Worm (Caenorhabditis elegans) whole organism, young adult: ENCODE measurements around the gene droe-4.
A peak's percentile ranks its signal among the peaks of the same experiment; 100 is the strongest.

ENCODE experiments used
- B0019.2 ChIP-seq: fragments of 200-800 bp; sonication (Bioruptor generic); conservative IDR thresholded peaks from 2 replicates; pipeline ENCODE4 v1.3.6; 2022; ENCODE audit warnings: missing genetic modification reagents, missing genetic modification characterization, missing compliant biosample characterization
- B0261.1 ChIP-seq: sonication (generic microtip); optimal IDR thresholded peaks from 2 replicates; lab custom pipeline; 2016; ENCODE audit warnings: mild to moderate bottlenecking, missing genetic modification characterization, moderate library complexity, missing compliant biosample characterization
- C06A6.2 ChIP-seq: fragments of 200-800 bp; sonication (Bioruptor generic); conservative IDR thresholded peaks from 2 replicates; pipeline ENCODE4 v1.3.6; 2022; ENCODE audit warnings: missing genetic modification characterization, missing compliant biosample characterization
- C17E4.6 ChIP-seq: fragments of 200-800 bp; sonication (Bioruptor generic); IDR thresholded peaks from 2 replicates; pipeline ENCODE4 v1.3.6; 2022; ENCODE audit warnings: missing genetic modification reagents, missing genetic modification characterization, missing compliant biosample characterization
- D2030.7 ChIP-seq: fragments of 200-800 bp; sonication (Bioruptor generic); IDR thresholded peaks from 2 replicates; pipeline ENCODE4 v1.3.6; 2022; ENCODE audit warnings: missing genetic modification reagents, missing genetic modification characterization, missing compliant biosample characterization
- F22D6.2 ChIP-seq: sonication (generic microtip); optimal IDR thresholded peaks from 2 replicates; lab custom pipeline; 2016; ENCODE audit warnings: mild to moderate bottlenecking, missing genetic modification characterization, missing compliant biosample characterization
- F33H1.4 ChIP-seq: fragments of 200-800 bp; sonication (Bioruptor generic); IDR thresholded peaks from 2 replicates; pipeline ENCODE4 v1.3.6; 2022; ENCODE audit warnings: missing genetic modification reagents, missing genetic modification characterization, missing compliant biosample characterization
- F49E8.2 ChIP-seq: sonication (generic microtip); optimal IDR thresholded peaks from 3 replicates; lab custom pipeline; 2017; ENCODE audit warnings: missing genetic modification characterization, mild to moderate bottlenecking, missing compliant biosample characterization, antibody characterized with exemption, moderate library complexity; ENCODE audit not compliant: insufficient read depth
- K11D2.4 ChIP-seq: fragments of 200-800 bp; sonication (Bioruptor generic); IDR thresholded peaks from 2 replicates; pipeline ENCODE4 v1.3.6; 2022; ENCODE audit warnings: missing genetic modification reagents, missing genetic modification characterization, missing compliant biosample characterization
- Y53G8AR.9 ChIP-seq: fragments of 200-800 bp; sonication (Bioruptor generic); conservative IDR thresholded peaks from 2 replicates; pipeline ENCODE4 v1.3.6; 2022; ENCODE audit warnings: missing genetic modification reagents, missing genetic modification characterization, missing compliant biosample characterization
- Y67H2A.10 ChIP-seq: fragments of 200-800 bp; sonication (Bioruptor generic); conservative IDR thresholded peaks from 2 replicates; pipeline ENCODE4 v1.3.6; 2022; ENCODE audit warnings: missing genetic modification reagents, missing genetic modification characterization, missing compliant biosample characterization
- Y79H2A.3 ChIP-seq: fragments of 200-800 bp; sonication (Bioruptor generic); conservative IDR thresholded peaks from 2 replicates; pipeline ENCODE4 v1.3.6; 2022; ENCODE audit warnings: missing genetic modification reagents, missing genetic modification characterization, missing compliant biosample characterization
- Y95B8A.8 ChIP-seq: fragments of 200-800 bp; sonication (Bioruptor generic); IDR thresholded peaks from 2 replicates; pipeline ENCODE4 v1.3.6; 2022; ENCODE audit warnings: missing genetic modification reagents, missing genetic modification characterization, missing compliant biosample characterization
- ama-1 ChIP-seq, 3 experiments: fragments of 150-350 bp in 1 of 3; sonication (generic microtip) in 2 of 3; optimal IDR thresholded peaks; 2 replicates each; lab custom pipeline; 2014 to 2018; ENCODE audit warnings: missing biosample characterization in 2 of 3, missing genetic modification characterization in 2 of 3, missing genetic modification reagents in 2 of 3
- atf-7 ChIP-seq: sonication (generic microtip); optimal IDR thresholded peaks from 2 replicates; lab custom pipeline; 2017; ENCODE audit warnings: mild to moderate bottlenecking, missing genetic modification characterization, missing compliant biosample characterization
- bed-1 ChIP-seq: fragments of 200-800 bp; sonication (Bioruptor generic); IDR thresholded peaks from 2 replicates; pipeline ENCODE4 v1.3.6; 2022; ENCODE audit warnings: missing genetic modification reagents, missing genetic modification characterization, missing compliant biosample characterization
- ccch-3 ChIP-seq: fragments of 200-800 bp; sonication (Bioruptor generic); optimal IDR thresholded peaks from 2 replicates; lab custom pipeline; 2018; ENCODE audit warnings: mild to moderate bottlenecking, missing genetic modification characterization, missing compliant biosample characterization
- cebp-1 ChIP-seq, 2 experiments: fragments of 200-800 bp in 1 of 2; sonication (Bioruptor generic) in 1 of 2; sonication (generic microtip) in 1 of 2; IDR thresholded peaks in 1 of 2; optimal IDR thresholded peaks in 1 of 2; 2 replicates each; pipeline versions ENCODE4 v1.3.6 to Lab custom; 2017 to 2022; ENCODE audit warnings: missing compliant biosample characterization in 2 of 2, missing genetic modification characterization in 2 of 2, mild to moderate bottlenecking in 1 of 2, missing genetic modification reagents in 1 of 2, moderate library complexity in 1 of 2
- ceh-91 ChIP-seq: fragments of 200-800 bp; sonication (Bioruptor generic); IDR thresholded peaks from 2 replicates; pipeline ENCODE4 v1.3.6; 2022; ENCODE audit warnings: missing genetic modification reagents, missing genetic modification characterization, missing compliant biosample characterization
- die-1 ChIP-seq: sonication (generic microtip); optimal IDR thresholded peaks from 2 replicates; lab custom pipeline; 2016; ENCODE audit warnings: missing genotype, mild to moderate bottlenecking, missing genetic modification characterization, missing compliant biosample characterization
- dox-1 ChIP-seq: fragments of 200-800 bp; sonication (Bioruptor generic); IDR thresholded peaks from 2 replicates; pipeline ENCODE4 v1.3.6; 2022; ENCODE audit warnings: missing genetic modification reagents, missing genetic modification characterization, missing compliant biosample characterization
- efl-1 ChIP-seq: fragments of 150-350 bp; optimal IDR thresholded peaks from 2 replicates; lab custom pipeline; 2014; ENCODE audit warnings: missing biosample characterization, missing genetic modification reagents, missing genetic modification characterization
- ekl-4 ChIP-seq: fragments of 200-800 bp; sonication (Bioruptor generic); IDR thresholded peaks from 2 replicates; pipeline ENCODE4 v1.3.6; 2022; ENCODE audit warnings: missing genetic modification reagents, missing genetic modification characterization, missing compliant biosample characterization
- gei-17 ChIP-seq: fragments of 200-800 bp; sonication (Bioruptor generic); optimal IDR thresholded peaks from 2 replicates; lab custom pipeline; 2018; ENCODE audit warnings: mild to moderate bottlenecking, missing genetic modification characterization, missing compliant biosample characterization
- hlh-12 ChIP-seq: sonication (generic microtip); optimal IDR thresholded peaks from 2 replicates; lab custom pipeline; 2016; ENCODE audit warnings: missing genetic modification characterization, missing compliant biosample characterization
- lin-35 ChIP-seq, 3 experiments: fragments of 150-350 bp in 2 of 3; sonication (generic microtip) in 1 of 3; optimal IDR thresholded peaks; 2 replicates each; lab custom pipeline; 2014 to 2018; ENCODE audit warnings: missing biosample characterization in 3 of 3, missing genetic modification characterization in 3 of 3, missing genetic modification reagents in 3 of 3
- lin-40 ChIP-seq: sonication (generic microtip); optimal IDR thresholded peaks from 2 replicates; lab custom pipeline; 2016; ENCODE audit warnings: missing genetic modification characterization, mild to moderate bottlenecking, missing compliant biosample characterization, missing genotype, missing genetic modification reagents
- lir-1 ChIP-seq: fragments of 200-800 bp; sonication (Bioruptor generic); conservative IDR thresholded peaks from 2 replicates; pipeline ENCODE4 v1.3.6; 2022; ENCODE audit warnings: missing genetic modification reagents, missing genetic modification characterization, missing compliant biosample characterization
- madf-10 ChIP-seq: sonication (generic microtip); optimal IDR thresholded peaks from 2 replicates; lab custom pipeline; 2016; ENCODE audit warnings: mild to moderate bottlenecking, missing genetic modification characterization, missing compliant biosample characterization
- mcd-1 ChIP-seq: fragments of 200-800 bp; sonication (Bioruptor generic); IDR thresholded peaks from 2 replicates; pipeline ENCODE4 v1.3.6; 2022; ENCODE audit warnings: missing genetic modification reagents, missing genetic modification characterization, missing compliant biosample characterization
- mel-28 ChIP-seq: sonication (generic microtip); optimal IDR thresholded peaks from 2 replicates; lab custom pipeline; 2016; ENCODE audit warnings: borderline replicate concordance, mild to moderate bottlenecking, missing genetic modification characterization, missing compliant biosample characterization
- nfya-1 ChIP-seq: sonication (generic microtip); optimal IDR thresholded peaks from 2 replicates; lab custom pipeline; 2017; ENCODE audit warnings: antibody characterized with exemption, missing compliant biosample characterization, missing genetic modification characterization, borderline replicate concordance; ENCODE audit not compliant: insufficient read depth
- nfya-2 ChIP-seq: fragments of 200-800 bp; sonication (Bioruptor generic); IDR thresholded peaks from 2 replicates; pipeline ENCODE4 v1.3.6; 2022; ENCODE audit warnings: missing genetic modification reagents, missing genetic modification characterization, missing compliant biosample characterization
- nfyb-1 ChIP-seq: fragments of 200-800 bp; sonication (Bioruptor generic); IDR thresholded peaks from 2 replicates; pipeline ENCODE4 v1.3.6; 2022; ENCODE audit warnings: missing genetic modification reagents, missing genetic modification characterization, missing compliant biosample characterization
- nhr-179 ChIP-seq: sonication (generic microtip); optimal IDR thresholded peaks from 2 replicates; lab custom pipeline; 2016; ENCODE audit warnings: mild to moderate bottlenecking, missing genetic modification characterization, missing compliant biosample characterization
- nhr-27 ChIP-seq: fragments of 200-800 bp; sonication (Bioruptor generic); optimal IDR thresholded peaks from 2 replicates; lab custom pipeline; 2018; ENCODE audit warnings: mild to moderate bottlenecking, missing genetic modification characterization, moderate library complexity, missing compliant biosample characterization
- nhr-90 ChIP-seq: sonication (generic microtip); optimal IDR thresholded peaks from 2 replicates; lab custom pipeline; 2016; ENCODE audit warnings: missing genotype, mild to moderate bottlenecking, missing genetic modification characterization, missing compliant biosample characterization
- rec-8 ChIP-seq, 2 experiments: sonication (generic microtip); optimal IDR thresholded peaks; 2 replicates each; lab custom pipeline; 2016; ENCODE audit warnings: mild to moderate bottlenecking in 2 of 2, missing genetic modification characterization in 2 of 2, missing genetic modification reagents in 2 of 2, missing genotype in 2 of 2, missing biosample characterization in 1 of 2, missing compliant biosample characterization in 1 of 2, moderate library complexity in 1 of 2
- sea-2 ChIP-seq: fragments of 200-800 bp; sonication (Bioruptor generic); IDR thresholded peaks from 2 replicates; pipeline ENCODE4 v1.3.6; 2022; ENCODE audit warnings: missing genetic modification characterization, missing compliant biosample characterization
- snpc-1.3 ChIP-seq: sonication (generic microtip); optimal IDR thresholded peaks from 2 replicates; lab custom pipeline; 2017; ENCODE audit warnings: missing genetic modification characterization, mild to moderate bottlenecking, missing compliant biosample characterization, antibody characterized with exemption, moderate library complexity, missing genotype, missing genetic modification reagents; ENCODE audit not compliant: insufficient read depth
- sptf-2 ChIP-seq: fragments of 200-800 bp; sonication (Bioruptor generic); optimal IDR thresholded peaks from 2 replicates; lab custom pipeline; 2018; ENCODE audit warnings: mild to moderate bottlenecking, missing genetic modification characterization, missing compliant biosample characterization
- zfh-2 ChIP-seq: fragments of 200-800 bp; sonication (Bioruptor generic); conservative IDR thresholded peaks from 2 replicates; pipeline ENCODE4 v1.3.6; 2022; ENCODE audit warnings: missing genetic modification reagents, missing genetic modification characterization, missing compliant biosample characterization
- ztf-18 ChIP-seq: sonication (generic microtip); optimal IDR thresholded peaks from 2 replicates; lab custom pipeline; 2016; ENCODE audit warnings: missing genotype, mild to moderate bottlenecking, missing genetic modification characterization, missing compliant biosample characterization
- ztf-25 ChIP-seq: fragments of 200-800 bp; sonication (Bioruptor generic); IDR thresholded peaks from 2 replicates; pipeline ENCODE4 v1.3.6; 2022; ENCODE audit warnings: missing genetic modification reagents, missing genetic modification characterization, missing compliant biosample characterization
- ztf-3 ChIP-seq: fragments of 200-800 bp; sonication (Bioruptor generic); optimal IDR thresholded peaks from 2 replicates; lab custom pipeline; 2018; ENCODE audit warnings: mild to moderate bottlenecking, missing genetic modification characterization, missing compliant biosample characterization

Gene droe-4

DNA sequence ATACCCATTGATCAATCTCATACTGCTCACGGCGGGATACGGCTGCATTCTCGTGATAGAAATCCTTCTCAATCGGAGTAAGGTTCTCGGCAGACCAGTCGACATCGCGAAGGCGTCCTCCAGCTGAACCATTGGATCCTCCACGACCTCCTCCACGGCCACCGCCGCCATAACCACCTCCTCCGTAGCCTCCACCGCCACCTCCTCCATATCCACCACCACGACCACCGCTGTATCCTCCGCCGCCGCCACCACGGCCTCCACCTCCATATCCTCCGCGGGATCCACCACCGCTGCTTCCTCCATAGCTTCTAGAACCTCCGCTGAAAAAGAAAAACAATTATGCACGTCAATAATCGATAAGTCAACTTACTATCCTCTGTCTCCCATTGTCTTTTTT, 19.0 kb downstream of the droe-4 start (continued):
- TF ChIP-seq ceh-91 (GFP tag; lab: Robert Waterston, UW) (no peak), lin-35 (GFP tag; optimal IDR thresholded peaks at IDR 0.05; lab: Kevin White, UChicago) (no peak), zfh-2 (GFP tag; lab: Robert Waterston, UW) (peak; percentile 93), ztf-25 (GFP tag; lab: Robert Waterston, UW) (peak; percentile 16; the same call in 1 of the 2 replicates), C06A6.2 (GFP tag; lab: Robert Waterston, UW) (no peak), nfyb-1 (GFP tag; lab: Robert Waterston, UW) (no peak), ccch-3 (GFP tag; lab: Kevin White, UChicago) (no peak), nhr-27 (no peak), mcd-1 (peak; percentile 40; the same call in 1 of the 2 replicates), Y53G8AR.9 (GFP tag; lab: Robert Waterston, UW) (no peak), ztf-3 (no peak), ekl-4 (no peak)

DNA sequence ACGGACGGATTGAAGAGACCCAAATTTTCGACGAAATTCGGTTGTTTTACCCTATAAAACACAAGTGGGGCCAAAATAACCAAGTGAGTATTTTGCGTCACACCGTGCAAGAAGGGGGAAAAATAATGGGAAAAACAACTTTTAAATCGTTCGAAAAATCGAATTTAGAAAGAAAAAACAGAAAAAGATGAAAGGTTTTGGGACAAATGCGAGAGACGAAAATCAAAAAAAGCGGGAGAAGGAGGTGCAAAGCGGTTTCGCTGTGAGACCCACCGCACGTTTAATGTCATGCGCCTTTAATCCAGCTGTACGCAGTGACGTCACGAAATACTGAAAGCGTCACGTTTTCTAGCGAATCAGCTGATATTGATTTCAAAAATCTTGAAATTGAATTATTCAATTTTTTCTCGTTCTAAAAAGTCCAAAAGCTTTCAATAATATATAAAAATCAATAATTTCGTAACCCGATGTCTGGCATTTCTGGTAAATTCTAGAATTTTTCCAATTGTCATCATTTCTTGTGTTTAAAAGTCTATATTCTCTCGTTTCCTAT, 19.6 kb downstream of the droe-4 start, which contains the start of the genes ddx-17 and aip-1:
Gene ddx-17, minus strand, starts transcription at position 51 of the 553 bp plus-strand sequence.
Gene aip-1, plus strand, starts transcription at position 332 of the 553 bp plus-strand sequence.
- TF ChIP-seq bed-1: no peak
- TF ChIP-seq mel-28 (tag; lab: Kevin White, UChicago): no peak
- no peak for TF ChIP-seq nfya-1 (tag; lab: Kevin White, UChicago)
- TF ChIP-seq sea-2 (GFP tag; lab: Robert Waterston, UW): no peak
- no peak for TF ChIP-seq gei-17 (GFP tag; lab: Kevin White, UChicago)
- TF ChIP-seq rec-8 (tag; optimal IDR thresholded peaks at IDR 0.05; lab: Kevin White, UChicago): no peak
- peak; percentile 71 for TF ChIP-seq lin-40 (tag; lab: Kevin White, UChicago)
- TF ChIP-seq nfya-2 (GFP tag; lab: Robert Waterston, UW): no peak
- TF ChIP-seq mcd-1: peak; percentile 71
- no peak for TF ChIP-seq nhr-179 (tag; lab: Kevin White, UChicago)
- TF ChIP-seq die-1 (tag; lab: Kevin White, UChicago): no peak
- TF ChIP-seq lir-1 (GFP tag; lab: Robert Waterston, UW): no peak
- 0 out of 2 replicates have a peak, but pooled peaks have one; percentile 19 for TF ChIP-seq K11D2.4
- peak; percentile 56 for TF ChIP-seq nfyb-1 (GFP tag; lab: Robert Waterston, UW)
- TF ChIP-seq nhr-90 (tag; lab: Kevin White, UChicago): no peak
- peak; percentile 72; the same call in 1 of the 2 replicates for TF ChIP-seq Y67H2A.10 (GFP tag; lab: Robert Waterston, UW)
- peak; percentile 10; the same call in 1 of the 2 replicates for TF ChIP-seq cebp-1 (GFP tag; IDR thresholded peaks at IDR 0.05; lab: Robert Waterston, UW)
- peak; percentile 91 for TF ChIP-seq cebp-1 (tag; optimal IDR thresholded peaks at IDR 0.05; lab: Kevin White, UChicago)
- TF ChIP-seq zfh-2 (GFP tag; lab: Robert Waterston, UW): no peak
- TF ChIP-seq hlh-12 (tag; lab: Kevin White, UChicago): no peak
- peak; percentile 92 for TF ChIP-seq atf-7
- TF ChIP-seq D2030.7: peak; percentile 40; the same call in 1 of the 2 replicates
- no peak for TF ChIP-seq ama-1 (optimal IDR thresholded peaks at IDR 0.05; lab: Kevin White, UChicago)
- no peak for TF ChIP-seq ama-1 (GFP tag; optimal IDR thresholded peaks at IDR 0.05; lab: Kevin White, UChicago)
- TF ChIP-seq Y79H2A.3 (GFP tag; lab: Robert Waterston, UW): no peak
- TF ChIP-seq madf-10 (tag; lab: Kevin White, UChicago): peak; percentile 30
- TF ChIP-seq sptf-2 (GFP tag; lab: Kevin White, UChicago): no peak
- no peak for TF ChIP-seq B0261.1
- peak; percentile 67; the same call in 1 of the 2 replicates for TF ChIP-seq dox-1
- TF ChIP-seq F49E8.2: no peak
- TF ChIP-seq B0019.2 (GFP tag; lab: Robert Waterston, UW): no peak
- peak; percentile 94 for TF ChIP-seq F33H1.4 (GFP tag; lab: Robert Waterston, UW)
- no peak for TF ChIP-seq snpc-1.3 (tag; lab: Kevin White, UChicago)
- no peak for TF ChIP-seq F22D6.2 (tag; lab: Kevin White, UChicago)
- peak; percentile 81 for TF ChIP-seq efl-1 (GFP tag; lab: Kevin White, UChicago)
- no peak for TF ChIP-seq C17E4.6 (GFP tag; lab: Robert Waterston, UW)
- TF ChIP-seq Y95B8A.8 (GFP tag; lab: Robert Waterston, UW): peak; percentile 25; the same call in 1 of the 2 replicates
- no peak for TF ChIP-seq ztf-18 (tag; lab: Kevin White, UChicago)
